Fruit fly (Drosophila melanogaster): ENCODE data around the gene Nplp3.

Gene Nplp3

dm6 chr3L:16339873-16340272 is 22.0 kb downstream of the Nplp3 start:
- TF ChIP-seq CG10348 (GFP tag; IDR thresholded peaks at IDR 0.05) (no peak), EcR (GFP tag; optimal IDR thresholded peaks at IDR 0.05) (peak; percentile 35), Pif1B (GFP tag; optimal IDR thresholded peaks at IDR 0.05) (no peak), Snoo (tag; optimal IDR thresholded peaks at IDR 0.05) (no peak)

dm6 chr3L:16346023-16346422 is 28.2 kb downstream of the Nplp3 start, which contains the start of gene CG33257:
Gene CG33257, plus strand, starts transcription at chr3L:16346323.
- no peak for TF ChIP-seq Pif1B (GFP tag; optimal IDR thresholded peaks at IDR 0.05)
- TF ChIP-seq D1 (tag; optimal IDR thresholded peaks at IDR 0.05) = no peak
- TF ChIP-seq CG8301 (tag; optimal IDR thresholded peaks at IDR 0.05) = no peak
- no peak for TF ChIP-seq Ets98B (GFP tag; IDR thresholded peaks at IDR 0.05)
- no peak for TF ChIP-seq CG32121 (GFP tag; IDR thresholded peaks at IDR 0.05)
- no peak for TF ChIP-seq CG4496 (GFP tag; IDR thresholded peaks at IDR 0.05)
- no peak for TF ChIP-seq fd96Ca (GFP tag; IDR thresholded peaks at IDR 0.05)
- no peak for TF ChIP-seq Snoo (tag; optimal IDR thresholded peaks at IDR 0.05)
- no peak for TF ChIP-seq CG9948 (tag; optimal IDR thresholded peaks at IDR 0.05)
- no peak for TF ChIP-seq CG13204 (GFP tag; optimal IDR thresholded peaks at IDR 0.05)
- no peak for TF ChIP-seq CG8159 (tag; optimal IDR thresholded peaks at IDR 0.05)
- TF ChIP-seq CG12605 (GFP tag; IDR thresholded peaks at IDR 0.05) = no peak
- TF ChIP-seq CG34367 (tag; optimal IDR thresholded peaks at IDR 0.05) = no peak
- TF ChIP-seq CG10348 (GFP tag; IDR thresholded peaks at IDR 0.05) = no peak
- TF ChIP-seq Pif1A (GFP tag; optimal IDR thresholded peaks at IDR 0.05) = no peak
- no peak for TF ChIP-seq rn (GFP tag; IDR thresholded peaks at IDR 0.05)
- no peak for TF ChIP-seq CG17806 (tag; optimal IDR thresholded peaks at IDR 0.05)
- TF ChIP-seq EcR (GFP tag; optimal IDR thresholded peaks at IDR 0.05) = no peak
- no peak for TF ChIP-seq gl (tag; optimal IDR thresholded peaks at IDR 0.05)

- no peak for TF ChIP-seq fd96Ca (GFP tag; IDR thresholded peaks at IDR 0.05)
These were observed 30.1 kb downstream of the Nplp3 start, which contains the start of gene mRpS34 for dm6 chr3L:16347914-16348313. Gene mRpS34, plus strand, starts transcription at chr3L:16348074.

- TF ChIP-seq CG14655 (GFP tag; optimal IDR thresholded peaks at IDR 0.05) (no peak), CG15710 (tag; optimal IDR thresholded peaks at IDR 0.05) (no peak), CG9948 (tag; optimal IDR thresholded peaks at IDR 0.05) (no peak), CG12605 (GFP tag; IDR thresholded peaks at IDR 0.05) (no peak), rn (GFP tag; IDR thresholded peaks at IDR 0.05) (no peak)
These were observed 31.9 kb downstream of the Nplp3 start for dm6 chr3L:16349686-16350085.

DNA sequence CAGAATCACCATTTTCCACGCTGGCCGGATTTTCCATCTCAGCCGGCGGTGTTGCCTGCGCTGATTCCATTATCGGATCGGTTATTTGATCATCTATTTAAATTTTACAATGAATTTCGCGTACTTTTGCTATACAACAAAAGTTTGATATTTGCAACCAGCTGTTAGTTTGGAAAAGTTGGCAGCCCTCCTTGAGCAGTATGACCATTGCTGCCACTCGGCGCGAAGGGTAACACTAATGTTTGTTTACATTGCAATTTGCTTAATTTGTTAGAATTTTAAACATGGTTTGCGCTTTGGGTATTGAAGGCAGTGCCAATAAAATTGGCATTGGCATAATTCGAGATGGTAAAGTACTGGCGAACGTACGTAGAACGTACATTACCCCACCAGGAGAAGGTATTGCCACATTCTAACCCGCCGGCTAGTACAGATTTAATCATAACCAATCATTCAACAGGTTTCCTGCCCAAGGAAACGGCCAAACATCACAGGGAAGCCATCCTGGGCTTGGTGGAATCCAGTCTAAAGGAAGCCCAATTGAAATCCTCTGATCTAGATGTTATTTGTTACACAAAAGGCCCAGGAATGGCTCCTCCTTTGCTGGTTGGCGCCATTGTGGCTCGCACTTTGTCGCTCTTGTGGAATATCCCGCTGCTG is 34.1 kb downstream of the Nplp3 start, which contains the start of the genes Golgin104 and Tcs3:
Golgin104 (minus strand) TSS at position 182 of the 660 bp plus-strand sequence.
Tcs3 (plus strand) TSS at position 222 of the 660 bp plus-strand sequence.
- TF ChIP-seq Snoo (tag; optimal IDR thresholded peaks at IDR 0.05) (no peak), CG8301 (tag; optimal IDR thresholded peaks at IDR 0.05) (no peak), EcR (GFP tag; optimal IDR thresholded peaks at IDR 0.05) (no peak), D1 (tag; optimal IDR thresholded peaks at IDR 0.05) (no peak), CG12605 (GFP tag; IDR thresholded peaks at IDR 0.05) (no peak), CG4496 (GFP tag; IDR thresholded peaks at IDR 0.05) (no peak), CG9948 (tag; optimal IDR thresholded peaks at IDR 0.05) (no peak), CG32121 (GFP tag; IDR thresholded peaks at IDR 0.05) (no peak), CG13204 (GFP tag; optimal IDR thresholded peaks at IDR 0.05) (no peak), CG8159 (tag; optimal IDR thresholded peaks at IDR 0.05) (no peak), Ets98B (GFP tag; IDR thresholded peaks at IDR 0.05) (no peak), CG15710 (tag; optimal IDR thresholded peaks at IDR 0.05) (no peak), fd96Ca (GFP tag; IDR thresholded peaks at IDR 0.05) (no peak; the same call in 2 of the 3 replicates), rn (GFP tag; IDR thresholded peaks at IDR 0.05) (no peak), CG10348 (GFP tag; IDR thresholded peaks at IDR 0.05) (no peak), Pif1B (GFP tag; optimal IDR thresholded peaks at IDR 0.05) (no peak), Pif1A (GFP tag; optimal IDR thresholded peaks at IDR 0.05) (no peak), gl (tag; optimal IDR thresholded peaks at IDR 0.05) (no peak), CG14655 (GFP tag; optimal IDR thresholded peaks at IDR 0.05) (no peak)

DNA sequence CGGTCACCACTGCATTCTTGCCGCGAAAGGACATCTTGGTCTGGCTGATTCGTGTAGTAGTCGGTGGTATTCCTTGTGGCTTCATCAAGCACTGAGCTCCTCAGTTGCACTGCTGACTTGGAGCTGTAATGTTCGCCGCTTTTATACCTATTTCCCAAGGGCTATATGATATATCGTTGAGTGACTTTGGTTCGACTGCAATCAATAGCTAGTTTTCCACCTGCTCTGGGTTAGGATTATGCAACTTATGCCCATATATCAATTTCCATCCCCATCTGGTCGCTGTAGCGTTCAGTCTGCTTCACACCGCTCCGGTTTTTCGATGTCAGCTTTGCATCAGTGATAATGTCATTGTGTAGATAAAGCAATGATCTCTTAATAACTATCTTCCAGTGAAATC is 36.4 kb downstream of the Nplp3 start, which contains the start of gene Pdh:
Pdh (minus strand) TSS at position 101 of the 400 bp plus-strand sequence.
- no peak for TF ChIP-seq CG9948 (tag; optimal IDR thresholded peaks at IDR 0.05)
- TF ChIP-seq CG8159 (tag; optimal IDR thresholded peaks at IDR 0.05) = no peak

dm6 chr3L:16356171-16356765 is 38.4 kb downstream of the Nplp3 start:
- TF ChIP-seq fd96Ca (GFP tag; IDR thresholded peaks at IDR 0.05) (0 out of 3 replicates have a peak, but pooled peaks have one; percentile 9), Ets98B (GFP tag; IDR thresholded peaks at IDR 0.05) (no peak), rn (GFP tag; IDR thresholded peaks at IDR 0.05) (no peak)

All from whole organism, pupa.